Worm (Caenorhabditis elegans): Measurements from ENCODE around the gene R05G9.3.
A peak's percentile ranks its signal among the peaks of the same experiment; 100 is the strongest.

Gene R05G9.3

ce11 chrII:6453341-6453806, 47.9 kb downstream of the R05G9.3 start, which contains the start of gene atg-16.2 (continued):
- TF ChIP-seq nhr-47 (tag; optimal IDR thresholded peaks at IDR 0.05): peak; percentile 10
- TF ChIP-seq grh-1 (GFP tag; IDR thresholded peaks at IDR 0.05): no peak
- TF ChIP-seq lin-14 (GFP tag; optimal IDR thresholded peaks at IDR 0.05): peak; percentile 81
- TF ChIP-seq efl-1 (optimal IDR thresholded peaks at IDR 0.05): peak; percentile 62 to 66
- TF ChIP-seq efl-1 (GFP tag; optimal IDR thresholded peaks at IDR 0.05 in 1 of 2): peak; percentile 65 to 94
- TF ChIP-seq nhr-76 (tag; optimal IDR thresholded peaks at IDR 0.05): no peak
- peak; percentile 22 for TF ChIP-seq snpc-4 (tag; optimal IDR thresholded peaks at IDR 0.05)
- TF ChIP-seq lin-39 (tag; optimal IDR thresholded peaks at IDR 0.05): no peak
- no peak for TF ChIP-seq nhr-11 (tag; optimal IDR thresholded peaks at IDR 0.05)
- TF ChIP-seq skn-1 (tag; optimal IDR thresholded peaks at IDR 0.05): peak; percentile 41
- TF ChIP-seq egl-27 (tag; optimal IDR thresholded peaks at IDR 0.05): no peak
- peak in 1 of 2 experiments; percentile 71 for TF ChIP-seq mdl-1 (tag; optimal IDR thresholded peaks at IDR 0.05)
- no peak for TF ChIP-seq vab-15 (tag; optimal IDR thresholded peaks at IDR 0.05)
- no peak for TF ChIP-seq unc-130 (tag; optimal IDR thresholded peaks at IDR 0.05)
- peak; percentile 27 for TF ChIP-seq lin-15B (tag; optimal IDR thresholded peaks at IDR 0.05)
- no peak for TF ChIP-seq lir-3 (tag; optimal IDR thresholded peaks at IDR 0.05; ENCODE audit: poor library complexity)
- no peak for TF ChIP-seq aly-2 (tag; optimal IDR thresholded peaks at IDR 0.05)
- no peak for TF ChIP-seq unc-62 (GFP tag; optimal IDR thresholded peaks at IDR 0.05)
- peak; percentile 35; the same call in 1 of the 2 replicates for TF ChIP-seq nhr-19 (GFP tag; conservative IDR thresholded peaks at IDR 0.05)
- no peak for TF ChIP-seq egl-13 (tag; optimal IDR thresholded peaks at IDR 0.05)
- TF ChIP-seq mef-2 (tag; optimal IDR thresholded peaks at IDR 0.05): no peak
- no peak for TF ChIP-seq unc-98 (GFP tag; IDR thresholded peaks at IDR 0.05)
- peak; percentile 60 to 77 for TF ChIP-seq lin-35 (GFP tag; optimal IDR thresholded peaks at IDR 0.05)
- TF ChIP-seq unc-30 (tag; optimal IDR thresholded peaks at IDR 0.05): no peak
- peak; percentile 72 for TF ChIP-seq C16A3.4 (tag; optimal IDR thresholded peaks at IDR 0.05)
- no peak for TF ChIP-seq aha-1 (tag; optimal IDR thresholded peaks at IDR 0.05)
- peak; percentile 68 to 80 for TF ChIP-seq lsy-2 (tag; optimal IDR thresholded peaks at IDR 0.05)
- TF ChIP-seq hlh-17 (GFP tag; optimal IDR thresholded peaks at IDR 0.05; ENCODE audit: borderline replicate concordance): no peak
- no peak for TF ChIP-seq ces-1 (GFP tag; optimal IDR thresholded peaks at IDR 0.05)
- TF ChIP-seq fkh-8 (tag; optimal IDR thresholded peaks at IDR 0.05): no peak
- no peak for TF ChIP-seq zip-4 (GFP tag; optimal IDR thresholded peaks at IDR 0.05)
- TF ChIP-seq nhr-28 (tag; optimal IDR thresholded peaks at IDR 0.05): no peak
- TF ChIP-seq nhr-85 (tag): peak; percentile 53
- peak; percentile 52 for TF ChIP-seq dsc-1 (tag; optimal IDR thresholded peaks at IDR 0.05)
- peak; percentile 44 for TF ChIP-seq lin-13 (GFP tag; optimal IDR thresholded peaks at IDR 0.05)
- peak; percentile 62 for TF ChIP-seq nhr-20 (tag; optimal IDR thresholded peaks at IDR 0.05)
- TF ChIP-seq dpl-1 (GFP tag; optimal IDR thresholded peaks at IDR 0.05): peak; percentile 40 to 76 (median 61)

Data from whole organism, L1 larva.